Worm (Caenorhabditis elegans): ENCODE measurements around the gene sre-38.

- peak; percentile 68 for TF ChIP-seq him-1 (tag; optimal IDR thresholded peaks at IDR 0.05)
- peak; percentile 85 for TF ChIP-seq dao-5 (tag; optimal IDR thresholded peaks at IDR 0.05)
- TF ChIP-seq W03F9.2 (tag; optimal IDR thresholded peaks at IDR 0.05): peak; percentile 51
These were observed 37.3 kb downstream of the sre-38 start, which contains the start of gene col-85 for ce11 chrII:12494556-12495131.
